Fruit fly (Drosophila melanogaster) whole organism, wandering third instar larva: ENCODE results near the gene CG5281.

Experiments
- Abd-B ChIP-seq: fragments of >200 bp; optimal IDR thresholded peaks from 2 replicates; lab custom pipeline; 2017; ENCODE audit warnings: missing biosample characterization, missing genetic modification characterization
- CG32264 ChIP-seq: fragments of 200-800 bp; sonication (Bioruptor generic); optimal IDR thresholded peaks from 2 replicates; lab custom pipeline; 2016; ENCODE audit warnings: missing biosample characterization, missing genetic modification characterization
- CG9705 ChIP-seq: fragments of 200-800 bp; sonication (Bioruptor generic); optimal IDR thresholded peaks from 2 replicates; lab custom pipeline; 2018; ENCODE audit warnings: missing biosample characterization, mild to moderate bottlenecking, missing genetic modification characterization
- CrebA ChIP-seq: fragments of 200-800 bp; sonication (Bioruptor generic); optimal IDR thresholded peaks from 2 replicates; lab custom pipeline; 2016; ENCODE audit warnings: missing biosample characterization, mild to moderate bottlenecking, missing genetic modification characterization, borderline replicate concordance
- Dfd ChIP-seq: fragments of >200 bp; optimal IDR thresholded peaks from 2 replicates; lab custom pipeline; 2017; ENCODE audit warnings: missing biosample characterization, missing genetic modification characterization
- Dif ChIP-seq: fragments of 200-275, 200-300 bp; sonication (Bioruptor generic); optimal IDR thresholded peaks from 2 replicates; lab custom pipeline; 2018; ENCODE audit warnings: missing biosample characterization, missing genetic modification characterization; ENCODE audit not compliant: partially characterized antibody
- GATAd ChIP-seq: sonication (Bioruptor generic); optimal IDR thresholded peaks from 2 replicates; lab custom pipeline; 2016; ENCODE audit warnings: missing biosample characterization, missing genetic modification characterization
- HLH106 ChIP-seq: fragments of 200-800 bp; optimal IDR thresholded peaks from 3 replicates; lab custom pipeline; 2019; ENCODE audit warnings: missing biosample characterization, mild to moderate bottlenecking, missing genetic modification characterization, moderate library complexity
- Hnf4 ChIP-seq: fragments of 200-800 bp; sonication (Bioruptor generic); optimal IDR thresholded peaks from 2 replicates; lab custom pipeline; 2016; ENCODE audit warnings: missing biosample characterization, mild to moderate bottlenecking, missing genetic modification characterization
- Hr78 ChIP-seq: fragments of >200 bp; optimal IDR thresholded peaks from 2 replicates; lab custom pipeline; 2017; ENCODE audit warnings: missing biosample characterization, missing genetic modification characterization
- Hr83 ChIP-seq: fragments of 200-300 bp; sonication (Bioruptor generic); optimal IDR thresholded peaks from 2 replicates; lab custom pipeline; 2016; ENCODE audit warnings: missing biosample characterization, mild to moderate bottlenecking, missing genetic modification characterization, moderate library complexity; ENCODE audit not compliant: poor library complexity, severe bottlenecking
- Jra ChIP-seq: sonication (Bioruptor generic); optimal IDR thresholded peaks from 2 replicates; lab custom pipeline; 2016; ENCODE audit warnings: missing biosample characterization, missing genetic modification characterization
- Mio ChIP-seq: sonication (Bioruptor generic); optimal IDR thresholded peaks from 2 replicates; lab custom pipeline; 2016; ENCODE audit warnings: missing biosample characterization, missing genetic modification characterization
- Myc ChIP-seq: fragments of >200 bp; optimal IDR thresholded peaks from 2 replicates; lab custom pipeline; 2017
- N ChIP-seq: fragments of >200 bp; optimal IDR thresholded peaks from 2 replicates; lab custom pipeline; 2018; ENCODE audit warnings: missing biosample characterization, missing external identifiers, missing genetic modification characterization
- OdsH ChIP-seq: fragments of 200-800 bp; sonication (Bioruptor generic); optimal IDR thresholded peaks from 2 replicates; lab custom pipeline; 2016; ENCODE audit warnings: missing biosample characterization, mild to moderate bottlenecking, missing genetic modification characterization
- Rel ChIP-seq, 2 experiments: fragments of 200-800 bp; sonication (Bioruptor generic) in 1 of 2; optimal IDR thresholded peaks; 2 replicates in 1 of 2; 3 replicates in 1 of 2; lab custom pipeline; 2016 to 2019; ENCODE audit warnings: mild to moderate bottlenecking in 2 of 2, missing biosample characterization in 2 of 2, missing genetic modification characterization in 2 of 2, moderate library complexity in 1 of 2
- Sp1 ChIP-seq: fragments of 200-800 bp; sonication (Bioruptor generic); optimal IDR thresholded peaks from 3 replicates; lab custom pipeline; 2019; ENCODE audit warnings: missing biosample characterization, mild to moderate bottlenecking, missing genetic modification characterization, moderate library complexity
- Vsx2 ChIP-seq: fragments of 200-300, 225-300 bp; sonication (Bioruptor generic); optimal IDR thresholded peaks from 2 replicates; lab custom pipeline; 2018; ENCODE audit warnings: missing biosample characterization, missing genetic modification characterization; ENCODE audit not compliant: partially characterized antibody
- br ChIP-seq: fragments of 200-800 bp; sonication (Bioruptor generic); optimal IDR thresholded peaks from 2 replicates; lab custom pipeline; 2016; ENCODE audit warnings: missing biosample characterization, missing genetic modification characterization
- brk ChIP-seq: fragments of 200-800 bp; sonication (Bioruptor generic); optimal IDR thresholded peaks from 2 replicates; lab custom pipeline; 2016; ENCODE audit warnings: missing biosample characterization, mild to moderate bottlenecking, missing genetic modification characterization
- dl ChIP-seq, 2 experiments: fragments of 175-275, 200-275 bp in 1 of 2; fragments of 200-275 bp in 1 of 2; sonication (Bioruptor generic); optimal IDR thresholded peaks; lab custom pipeline; 2018; ENCODE audit warnings: mild to moderate bottlenecking in 2 of 2, missing biosample characterization in 2 of 2, missing genetic modification characterization in 2 of 2, moderate library complexity in 2 of 2; ENCODE audit not compliant: partially characterized antibody in 2 of 2, insufficient read depth in 1 of 2
- dmrt93B ChIP-seq: fragments of 200-800 bp; sonication (Bioruptor generic); optimal IDR thresholded peaks from 2 replicates; lab custom pipeline; 2018; ENCODE audit warnings: missing biosample characterization, mild to moderate bottlenecking, missing genetic modification characterization
- dsf ChIP-seq: sonication (Bioruptor generic); optimal IDR thresholded peaks from 2 replicates; lab custom pipeline; 2016; ENCODE audit warnings: missing biosample characterization, missing genetic modification characterization, borderline replicate concordance
- ey ChIP-seq: fragments of 200-800 bp; sonication (Bioruptor generic); optimal IDR thresholded peaks from 2 replicates; lab custom pipeline; 2016; ENCODE audit warnings: missing biosample characterization, missing genetic modification characterization
- foxo ChIP-seq, 2 experiments: fragments of 200-800 bp; sonication (Bioruptor generic); optimal IDR thresholded peaks; 2 replicates in 1 of 2; 3 replicates in 1 of 2; lab custom pipeline; 2016 to 2017; ENCODE audit warnings: missing biosample characterization in 2 of 2, missing genetic modification characterization in 2 of 2
- fru ChIP-seq: fragments of 200-800 bp; sonication (Bioruptor generic); optimal IDR thresholded peaks from 3 replicates; lab custom pipeline; 2016; ENCODE audit warnings: missing biosample characterization, mild to moderate bottlenecking, missing genetic modification characterization
- h ChIP-seq: fragments of 200-800 bp; sonication (Bioruptor generic); optimal IDR thresholded peaks from 3 replicates; lab custom pipeline; 2016; ENCODE audit warnings: missing biosample characterization, mild to moderate bottlenecking, missing genetic modification characterization
- jim ChIP-seq: fragments of 175-275, 200-325 bp; sonication (Bioruptor generic); optimal IDR thresholded peaks from 2 replicates; lab custom pipeline; 2016; ENCODE audit warnings: missing biosample characterization, mild to moderate bottlenecking, missing genetic modification characterization
- lola ChIP-seq: fragments of >200 bp; optimal IDR thresholded peaks from 2 replicates; lab custom pipeline; 2017; ENCODE audit warnings: missing biosample characterization, missing genetic modification characterization
- pan ChIP-seq: fragments of >200 bp; optimal IDR thresholded peaks from 2 replicates; lab custom pipeline; 2017
- psq ChIP-seq: fragments of 200-800 bp; sonication (Bioruptor generic); optimal IDR thresholded peaks from 3 replicates; lab custom pipeline; 2017; ENCODE audit warnings: missing biosample characterization, mild to moderate bottlenecking, missing genetic modification characterization, moderate library complexity
- rgr ChIP-seq: fragments of 200-800 bp; sonication (Bioruptor generic); optimal IDR thresholded peaks from 3 replicates; lab custom pipeline; 2016; ENCODE audit warnings: missing biosample characterization, mild to moderate bottlenecking, missing genetic modification characterization
- sage ChIP-seq: fragments of 200-800 bp; sonication (Bioruptor generic); optimal IDR thresholded peaks from 2 replicates; lab custom pipeline; 2016; ENCODE audit warnings: missing biosample characterization, mild to moderate bottlenecking, missing genetic modification characterization
- sv ChIP-seq: fragments of 200-800 bp; sonication (Bioruptor generic); optimal IDR thresholded peaks from 3 replicates; lab custom pipeline; 2016; ENCODE audit warnings: missing biosample characterization, missing genetic modification characterization
- tai ChIP-seq: sonication (Bioruptor generic); optimal IDR thresholded peaks from 2 replicates; lab custom pipeline; 2016; ENCODE audit warnings: missing biosample characterization, missing genetic modification characterization
- usp ChIP-seq: fragments of >200 bp; optimal IDR thresholded peaks from 2 replicates; lab custom pipeline; 2017; ENCODE audit warnings: missing biosample characterization, missing genetic modification characterization
- woc ChIP-seq: sonication (Bioruptor generic); optimal IDR thresholded peaks from 2 replicates; lab custom pipeline; 2016; ENCODE audit warnings: missing biosample characterization, mild to moderate bottlenecking, missing genetic modification characterization

Gene CG5281

DNA sequence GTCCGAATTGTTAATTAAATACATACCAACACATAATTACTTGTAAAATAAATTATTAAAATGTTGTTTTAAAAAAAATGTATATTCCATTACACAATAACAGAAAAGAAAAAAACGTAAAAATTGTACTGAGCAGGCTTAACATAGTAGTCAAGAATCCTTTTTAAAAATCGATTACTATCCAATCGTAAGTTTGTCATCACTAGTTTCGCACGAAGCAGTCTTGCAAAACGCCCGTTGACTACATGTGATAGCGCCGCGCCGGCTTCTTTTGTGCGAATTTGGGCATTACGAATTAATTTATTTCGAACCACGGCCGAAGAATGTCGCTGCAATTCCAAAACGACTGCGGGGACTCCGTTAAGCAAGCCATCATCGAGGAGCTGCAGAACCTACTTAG lies 23.3 kb upstream of the CG5281 start, which contains the start of gene Ipo9:
TSS of gene Ipo9 (plus strand) at position 152 of the 400 bp plus-strand sequence.
- no peak for TF ChIP-seq h (GFP tag; lab: Kevin White, UChicago)

DNA sequence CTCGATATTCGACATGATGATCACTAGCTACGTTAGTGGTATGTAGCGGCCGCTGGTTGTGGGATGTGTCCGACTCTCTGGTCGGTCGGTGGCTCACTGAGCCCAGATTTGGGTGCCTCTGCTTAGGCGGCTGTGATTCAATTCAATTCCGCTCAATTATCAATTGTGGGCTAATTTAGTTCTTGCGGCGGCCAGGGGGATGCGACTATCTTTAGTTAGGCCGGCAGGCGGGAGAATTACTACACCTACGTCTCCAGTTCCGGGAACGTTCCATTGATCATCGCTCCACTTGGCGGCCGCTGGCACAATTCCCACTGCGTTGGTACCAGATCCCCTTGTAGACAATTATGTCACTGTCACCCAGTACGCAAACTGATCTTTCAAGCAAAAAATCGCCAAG lies 17.1 kb upstream of the CG5281 start, which contains the start of the genes bumpel and CG45676:
TSS of gene bumpel (minus strand) at position 101 of the 400 bp plus-strand sequence.
TSS of gene CG45676 (plus strand) at position 318 of the 400 bp plus-strand sequence.
- no peak for TF ChIP-seq ey
- TF ChIP-seq Hr78 (GFP tag; lab: Kevin White, UChicago): no peak
- no peak for TF ChIP-seq fru (GFP tag; lab: Kevin White, UChicago)
- no peak for TF ChIP-seq sage (GFP tag; lab: Kevin White, UChicago)
- no peak for TF ChIP-seq pan (lab: Kevin White, UChicago)
- TF ChIP-seq N (GFP tag; lab: Kevin White, UChicago): no peak
- TF ChIP-seq, all 38 proteins: peak for 0

DNA sequence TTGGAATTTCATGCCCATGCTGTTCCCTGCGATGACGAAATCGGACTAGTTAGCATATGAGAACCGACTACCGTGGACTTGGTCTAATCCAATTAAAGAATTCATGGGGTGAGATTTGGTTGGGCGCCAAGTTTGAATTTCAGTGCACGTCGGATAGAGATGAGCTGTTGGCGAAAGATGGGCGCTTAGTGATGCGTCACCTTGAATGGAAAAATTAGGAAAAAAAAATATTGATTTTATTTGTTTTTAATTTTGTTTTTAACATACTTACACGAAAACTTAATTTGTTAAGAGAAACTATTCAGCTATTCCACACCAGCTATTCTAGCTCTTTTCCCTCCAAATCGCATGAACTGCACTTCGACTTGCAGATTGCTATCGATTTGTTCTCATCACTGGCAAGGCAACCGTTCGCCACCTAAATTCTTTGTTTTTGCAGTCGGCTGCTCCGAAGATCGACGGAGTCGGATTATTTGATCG lies 14.0 kb upstream of the CG5281 start, which contains the start of the genes ninaG and Sptz:
TSS of gene ninaG (minus strand) at position 51 of the 480 bp plus-strand sequence.
TSS of gene Sptz (plus strand) at position 450 of the 480 bp plus-strand sequence.
- TF ChIP-seq sv: peak; percentile 96
- peak; percentile 98 for TF ChIP-seq Myc (lab: Kevin White, UChicago)
- no peak for TF ChIP-seq tai
- TF ChIP-seq Hr78 (GFP tag; lab: Kevin White, UChicago): no peak
- TF ChIP-seq N (GFP tag; lab: Kevin White, UChicago): no peak
- no peak for TF ChIP-seq Dif (GFP tag; lab: Kevin White, UChicago)
- no peak for TF ChIP-seq Jra (GFP tag; lab: Kevin White, UChicago)
- no peak for TF ChIP-seq usp (GFP tag; lab: Kevin White, UChicago)
- TF ChIP-seq Mio (GFP tag; lab: Kevin White, UChicago): peak; percentile 72
- no peak for TF ChIP-seq dl (GFP tag; optimal IDR thresholded peaks at IDR 0.05; lab: Kevin White, UChicago; ENCODE audit: insufficient read depth in 1 of 2, partially characterized antibody in 2 of 2)
- no peak for TF ChIP-seq brk
- peak; percentile 66 for TF ChIP-seq CG32264 (GFP tag; lab: Kevin White, UChicago)
- TF ChIP-seq GATAd (GFP tag; lab: Kevin White, UChicago): peak; percentile 76
- TF ChIP-seq Vsx2: no peak
- TF ChIP-seq Hr83 (GFP tag; lab: Kevin White, UChicago): peak; percentile 71
- TF ChIP-seq Abd-B (GFP tag; lab: Kevin White, UChicago): no peak
- TF ChIP-seq ey: peak; percentile 96
- no peak for TF ChIP-seq Hnf4 (GFP tag; lab: Kevin White, UChicago)
- TF ChIP-seq pan (lab: Kevin White, UChicago): no peak
- TF ChIP-seq CG9705 (GFP tag; lab: Kevin White, UChicago): peak; percentile 78
- no peak for TF ChIP-seq Dfd (GFP tag; lab: Kevin White, UChicago)
- peak; percentile 96 for TF ChIP-seq h (GFP tag; lab: Kevin White, UChicago)
- TF ChIP-seq sage (GFP tag; lab: Kevin White, UChicago): no peak
- TF ChIP-seq Sp1 (GFP tag; lab: Kevin White, UChicago): peak; percentile 89
- TF ChIP-seq CrebA (GFP tag; lab: Kevin White, UChicago): no peak
- peak; percentile 95 for TF ChIP-seq fru (GFP tag; lab: Kevin White, UChicago)
- peak; percentile 93 for TF ChIP-seq OdsH
- no peak for TF ChIP-seq Rel (GFP tag; optimal IDR thresholded peaks at IDR 0.05; lab: Kevin White, UChicago)
- no peak for TF ChIP-seq Rel (tag; optimal IDR thresholded peaks at IDR 0.05; lab: Kevin White, UChicago)
- no peak for TF ChIP-seq jim (GFP tag; lab: Kevin White, UChicago)
- TF ChIP-seq rgr (GFP tag; lab: Kevin White, UChicago): peak; percentile 95
- TF ChIP-seq psq: peak; percentile 86
- TF ChIP-seq woc: peak; percentile 96
- peak; percentile 95 for TF ChIP-seq br (GFP tag; lab: Kevin White, UChicago)
- no peak for TF ChIP-seq dsf (GFP tag; lab: Kevin White, UChicago)
- TF ChIP-seq foxo (GFP tag; optimal IDR thresholded peaks at IDR 0.05; lab: Kevin White, UChicago): peak; percentile 25 to 97
- peak; percentile 93 for TF ChIP-seq HLH106 (tag; lab: Kevin White, UChicago)
- TF ChIP-seq dmrt93B: peak; percentile 93
- TF ChIP-seq lola: no peak
- TF ChIP-seq, all 38 proteins: peak for 19
